Fruit fly (Drosophila melanogaster): ENCODE measurements around the gene TotF.

The TotF gene

dm6 chr2L:19887468-19887867 is 24.7 kb downstream of the TotF start (continued):
- no peak for TF ChIP-seq CG11696 (GFP tag; IDR thresholded peaks at IDR 0.05)
- no peak for TF ChIP-seq CG11695 (GFP tag; IDR thresholded peaks at IDR 0.05)
- no peak for TF ChIP-seq hth (optimal IDR thresholded peaks at IDR 0.05)
- peak; percentile 64 for TF ChIP-seq B-H2 (GFP tag; optimal IDR thresholded peaks at IDR 0.05)
- no peak for TF ChIP-seq CG10565 (GFP tag; optimal IDR thresholded peaks at IDR 0.05)
- TF ChIP-seq CkIIα-i1 (GFP tag; IDR thresholded peaks at IDR 0.05), result no peak
- TF ChIP-seq Dad (GFP tag; optimal IDR thresholded peaks at IDR 0.05), result peak; percentile 48
- TF ChIP-seq salm (tag; optimal IDR thresholded peaks at IDR 0.05), result no peak
- peak; percentile 74 for TF ChIP-seq Meics (GFP tag; optimal IDR thresholded peaks at IDR 0.05)
- peak; percentile 61 for TF ChIP-seq Ets97D (GFP tag; optimal IDR thresholded peaks at IDR 0.05)
- no peak for TF ChIP-seq Drgx (GFP tag; IDR thresholded peaks at IDR 0.05)
- TF ChIP-seq CG1832 (GFP tag; optimal IDR thresholded peaks at IDR 0.05), result no peak
- peak; percentile 62 for TF ChIP-seq CG10654 (GFP tag; optimal IDR thresholded peaks at IDR 0.05)
- TF ChIP-seq CG14441 (GFP tag; IDR thresholded peaks at IDR 0.05), result no peak
- no peak for TF ChIP-seq CG7357 (GFP tag; IDR thresholded peaks at IDR 0.05)
- TF ChIP-seq HLH3B (GFP tag; IDR thresholded peaks at IDR 0.05), result peak; percentile 67
- TF ChIP-seq CG14050 (GFP tag; IDR thresholded peaks at IDR 0.05), result 0 out of 3 replicates have a peak, but pooled peaks have one; percentile 21
- no peak for TF ChIP-seq cad (GFP tag; optimal IDR thresholded peaks at IDR 0.05)
- TF ChIP-seq ERR (GFP tag; optimal IDR thresholded peaks at IDR 0.05), result no peak
- TF ChIP-seq sqz (GFP tag; optimal IDR thresholded peaks at IDR 0.05), result no peak
- TF ChIP-seq NfI (GFP tag; optimal IDR thresholded peaks at IDR 0.05), result peak; percentile 79
- peak; percentile 11 for TF ChIP-seq tap (tag; optimal IDR thresholded peaks at IDR 0.05)
- peak; percentile 45; the same call in 1 of the 2 replicates for TF ChIP-seq CG13287 (GFP tag; IDR thresholded peaks at IDR 0.05; ENCODE audit: partially characterized antibody)
- peak; percentile 74 for TF ChIP-seq CG11085 (GFP tag; IDR thresholded peaks at IDR 0.05)
- peak; percentile 51 for TF ChIP-seq MTF-1 (GFP tag; optimal IDR thresholded peaks at IDR 0.05; ENCODE audit: borderline replicate concordance)
- peak; percentile 71 for TF ChIP-seq pnt (GFP tag; optimal IDR thresholded peaks at IDR 0.05)
- no peak for TF ChIP-seq CG10543 (GFP tag; optimal IDR thresholded peaks at IDR 0.05)
- TF ChIP-seq Deaf1 (tag; optimal IDR thresholded peaks at IDR 0.05), result no peak
- peak; percentile 74 for TF ChIP-seq CG9876 (GFP tag; optimal IDR thresholded peaks at IDR 0.05)
- peak; percentile 28 for TF ChIP-seq da (GFP tag; optimal IDR thresholded peaks at IDR 0.05)
- no peak for TF ChIP-seq cg (GFP tag; optimal IDR thresholded peaks at IDR 0.05)
- no peak for TF ChIP-seq CG2889 (GFP tag; IDR thresholded peaks at IDR 0.05)
- TF ChIP-seq seq (GFP tag; IDR thresholded peaks at IDR 0.05), result no peak
- TF ChIP-seq Kr (GFP tag; optimal IDR thresholded peaks at IDR 0.05), result no peak
- peak; percentile 54 for TF ChIP-seq CG8944 (GFP tag; optimal IDR thresholded peaks at IDR 0.05)
- no peak for TF ChIP-seq sim (GFP tag; IDR thresholded peaks at IDR 0.05)
- peak; percentile 36 for TF ChIP-seq Oli (tag; optimal IDR thresholded peaks at IDR 0.05)
- TF ChIP-seq CG3838 (GFP tag; optimal IDR thresholded peaks at IDR 0.05), result peak; percentile 38
- no peak for TF ChIP-seq btn (GFP tag; optimal IDR thresholded peaks at IDR 0.05)
- peak; percentile 72 for TF ChIP-seq gem (tag; optimal IDR thresholded peaks at IDR 0.05)
- peak; percentile 70 for TF ChIP-seq sug (tag; optimal IDR thresholded peaks at IDR 0.05)
- no peak for TF ChIP-seq gsb (GFP tag; IDR thresholded peaks at IDR 0.05)
- peak; percentile 76 for TF ChIP-seq pum (GFP tag; optimal IDR thresholded peaks at IDR 0.05)
- TF ChIP-seq ci (GFP tag; IDR thresholded peaks at IDR 0.05), result peak; percentile 89
- TF ChIP-seq shn (GFP tag; optimal IDR thresholded peaks at IDR 0.05), result peak; percentile 77
- peak in 1 of 2 experiments; percentile 70 for TF ChIP-seq bsh (GFP tag; optimal IDR thresholded peaks at IDR 0.05)
- TF ChIP-seq bowl (GFP tag; IDR thresholded peaks at IDR 0.05), result peak; percentile 7; the same call in 1 of the 2 replicates
- no peak for TF ChIP-seq sna (GFP tag; IDR thresholded peaks at IDR 0.05; ENCODE audit: partially characterized antibody)
- TF ChIP-seq ftz-f1 (GFP tag; optimal IDR thresholded peaks at IDR 0.05), result no peak
- TF ChIP-seq CG32767 (GFP tag; IDR thresholded peaks at IDR 0.05), result no peak; the same call in 1 of the 2 replicates
- TF ChIP-seq CG1233 (GFP tag; optimal IDR thresholded peaks at IDR 0.05), result peak; percentile 42
- TF ChIP-seq CG3065 (GFP tag; optimal IDR thresholded peaks at IDR 0.05), result peak; percentile 53

Measured in whole organism, embryonic.